Fruit fly (Drosophila melanogaster): Measurements from ENCODE around the gene CG5292.
A peak's percentile ranks its signal among the peaks of the same experiment; 100 is the strongest.

The CG5292 gene

DNA sequence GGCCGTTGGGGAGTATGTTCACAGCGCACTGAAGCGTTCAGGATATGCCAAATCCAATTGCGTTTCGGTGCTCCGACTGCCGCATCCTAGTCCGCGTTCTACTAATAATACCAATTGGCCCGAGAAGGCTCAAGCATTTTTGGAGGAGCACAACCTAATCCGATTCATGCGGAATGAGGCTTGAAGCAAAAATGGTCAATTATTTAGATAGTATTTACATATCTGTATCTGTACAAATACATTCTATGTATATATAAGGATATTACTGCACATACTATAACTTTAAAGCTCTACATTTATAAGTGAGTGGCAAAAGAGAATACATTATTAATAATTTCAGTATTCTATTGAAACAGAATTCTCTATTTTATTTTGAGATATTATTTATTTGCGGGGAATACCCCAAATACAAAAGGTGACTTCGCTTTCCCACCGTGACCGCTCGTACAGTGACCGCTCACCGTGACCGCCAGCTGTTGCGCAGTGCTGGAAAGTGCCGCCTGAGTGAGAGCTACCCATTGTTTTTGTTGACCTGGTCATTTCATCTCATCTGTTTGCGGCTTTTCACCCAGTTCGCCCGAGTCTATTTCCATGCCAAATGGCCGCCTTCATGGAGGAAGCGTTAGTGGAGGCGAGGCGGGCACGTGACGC lies at the start of gene CG5292 (continued):
- TF ChIP-seq CG11696 (GFP tag; IDR thresholded peaks at IDR 0.05) (peak; percentile 45; the same call in 1 of the 2 replicates), Fer3 (tag; optimal IDR thresholded peaks at IDR 0.05) (peak; percentile 34), D (optimal IDR thresholded peaks at IDR 0.05) (no peak), D (GFP tag; optimal IDR thresholded peaks at IDR 0.05) (peak; percentile 39), CG6254 (GFP tag; optimal IDR thresholded peaks at IDR 0.05) (no peak), grn (GFP tag; optimal IDR thresholded peaks at IDR 0.05) (no peak), mam (GFP tag; optimal IDR thresholded peaks at IDR 0.05) (peak; percentile 47), hbn (GFP tag; IDR thresholded peaks at IDR 0.05; ENCODE audit: partially characterized antibody) (0 out of 2 replicates have a peak, but pooled peaks have one; percentile 35), Oaz (GFP tag; IDR thresholded peaks at IDR 0.05) (no peak), abd-A (tag; optimal IDR thresholded peaks at IDR 0.05) (no peak), dan (GFP tag; IDR thresholded peaks at IDR 0.05) (no peak), tup (GFP tag; optimal IDR thresholded peaks at IDR 0.05) (peak; percentile 32), CG15696 (tag; optimal IDR thresholded peaks at IDR 0.05) (peak; percentile 36), Usf (GFP tag; optimal IDR thresholded peaks at IDR 0.05) (no peak), CG17361 (GFP tag; IDR thresholded peaks at IDR 0.05) (no peak; the same call in 2 of the 3 replicates), CG1832 (GFP tag; optimal IDR thresholded peaks at IDR 0.05) (no peak), chm (GFP tag; IDR thresholded peaks at IDR 0.05) (0 out of 2 replicates have a peak, but pooled peaks have one; percentile 8), CG10274 (GFP tag; optimal IDR thresholded peaks at IDR 0.05) (no peak), HLH4C (GFP tag; IDR thresholded peaks at IDR 0.05; ENCODE audit: partially characterized antibody) (peak; percentile 23; the same call in 1 of the 3 replicates), E2f2 (GFP tag; IDR thresholded peaks at IDR 0.05) (peak; percentile 65), ara (GFP tag; IDR thresholded peaks at IDR 0.05) (peak; percentile 47; the same call in 1 of the 2 replicates), CG5180 (GFP tag; optimal IDR thresholded peaks at IDR 0.05) (no peak), sima (GFP tag; optimal IDR thresholded peaks at IDR 0.05) (no peak), CG31441 (GFP tag; IDR thresholded peaks at IDR 0.05) (peak; percentile 95), Bteb2 (GFP tag; optimal IDR thresholded peaks at IDR 0.05) (no peak), CG4424 (GFP tag; optimal IDR thresholded peaks at IDR 0.05) (peak; percentile 53), az2 (GFP tag; optimal IDR thresholded peaks at IDR 0.05) (peak; percentile 56), CG7928 (GFP tag; optimal IDR thresholded peaks at IDR 0.05) (no peak), CG1024 (GFP tag; IDR thresholded peaks at IDR 0.05) (peak; percentile 42; the same call in 1 of the 2 replicates), Jarid2 (GFP tag; optimal IDR thresholded peaks at IDR 0.05) (no peak), CG9609 (GFP tag; optimal IDR thresholded peaks at IDR 0.05) (no peak), gem (tag; optimal IDR thresholded peaks at IDR 0.05) (no peak), Max (GFP tag; optimal IDR thresholded peaks at IDR 0.05) (peak; percentile 42), Dip3 (GFP tag; optimal IDR thresholded peaks at IDR 0.05) (peak; percentile 30), CG32772 (GFP tag; IDR thresholded peaks at IDR 0.05) (0 out of 2 replicates have a peak, but pooled peaks have one; percentile 10), CrebB (tag; optimal IDR thresholded peaks at IDR 0.05) (peak; percentile 19)

- TF ChIP-seq stwl (tag; optimal IDR thresholded peaks at IDR 0.05) (peak; percentile 50), p53 (GFP tag; optimal IDR thresholded peaks at IDR 0.05) (no peak), sd (tag; optimal IDR thresholded peaks at IDR 0.05) (peak; percentile 42), CG32532 (GFP tag; IDR thresholded peaks at IDR 0.05) (peak; percentile 20; the same call in 1 of the 2 replicates), bbx (GFP tag; IDR thresholded peaks at IDR 0.05; ENCODE audit: partially characterized antibody) (no peak), CTCF (GFP tag; optimal IDR thresholded peaks at IDR 0.05) (peak; percentile 93)
Measured at dm6 chr3R:17108881-17109280, 42.8 kb upstream of the CG5292 start.

Data from whole organism, embryonic.